Worm (Caenorhabditis elegans) whole organism, midembryonic: Measurements from ENCODE around the gene str-84.

Experiments
- flt-1 ChIP-seq: fragments of 200-800 bp; sonication (Bioruptor generic); IDR thresholded peaks from 2 replicates; pipeline ENCODE4 v1.3.6; 2022; ENCODE audit warnings: missing genetic modification characterization, missing compliant biosample characterization
- klf-2 ChIP-seq: fragments of 200-800 bp; sonication (Bioruptor generic); conservative IDR thresholded peaks from 2 replicates; pipeline ENCODE4 v1.3.6; 2022; ENCODE audit warnings: missing genetic modification reagents, missing genetic modification characterization, missing compliant biosample characterization
- tab-1 ChIP-seq: fragments of 200-800 bp; sonication (Bioruptor generic); IDR thresholded peaks from 2 replicates; pipeline ENCODE4 v1.3.6; 2022; ENCODE audit warnings: missing genetic modification characterization, missing compliant biosample characterization
- ztf-23 ChIP-seq: fragments of 200-800 bp; sonication (Bioruptor generic); IDR thresholded peaks from 2 replicates; pipeline ENCODE4 v1.3.6; 2022; ENCODE audit warnings: missing genetic modification reagents, missing genetic modification characterization, missing compliant biosample characterization
- ztf-29 ChIP-seq: fragments of 200-800 bp; sonication (Bioruptor generic); IDR thresholded peaks from 2 replicates; pipeline ENCODE4 v1.3.6; 2022; ENCODE audit warnings: missing genetic modification reagents, missing genetic modification characterization, missing compliant biosample characterization

DNA sequence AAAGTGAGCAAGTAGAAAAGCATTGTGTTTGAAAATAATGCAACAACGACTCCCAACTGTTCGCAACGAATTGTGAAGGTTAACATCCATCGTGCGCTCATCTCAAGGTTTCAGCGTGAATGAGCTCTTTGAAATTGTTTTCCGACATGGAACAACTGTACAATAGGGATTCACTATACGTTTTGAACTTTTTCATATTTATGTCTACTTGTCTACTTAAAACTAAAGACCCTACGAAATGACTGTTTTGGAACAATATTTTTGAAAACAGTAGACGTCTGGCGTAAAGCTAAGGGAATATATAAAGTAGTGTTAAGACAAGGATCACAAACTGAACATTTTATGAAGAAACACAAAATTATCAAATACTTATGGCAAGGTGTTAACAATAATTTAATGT is 2.9 kb upstream of the str-84 start, which contains the start of gene str-86:
- no peak for TF ChIP-seq ztf-29 (GFP tag; lab: Robert Waterston, UW)
- no peak for TF ChIP-seq ztf-23
- no peak for TF ChIP-seq flt-1 (GFP tag; lab: Robert Waterston, UW)
- no peak for TF ChIP-seq klf-2 (GFP tag; lab: Robert Waterston, UW)
- TF ChIP-seq tab-1 (GFP tag; lab: Robert Waterston, UW), result no peak
